Worm (Caenorhabditis elegans): ENCODE results near the gene pigq-1.

The pigq-1 gene

DNA sequence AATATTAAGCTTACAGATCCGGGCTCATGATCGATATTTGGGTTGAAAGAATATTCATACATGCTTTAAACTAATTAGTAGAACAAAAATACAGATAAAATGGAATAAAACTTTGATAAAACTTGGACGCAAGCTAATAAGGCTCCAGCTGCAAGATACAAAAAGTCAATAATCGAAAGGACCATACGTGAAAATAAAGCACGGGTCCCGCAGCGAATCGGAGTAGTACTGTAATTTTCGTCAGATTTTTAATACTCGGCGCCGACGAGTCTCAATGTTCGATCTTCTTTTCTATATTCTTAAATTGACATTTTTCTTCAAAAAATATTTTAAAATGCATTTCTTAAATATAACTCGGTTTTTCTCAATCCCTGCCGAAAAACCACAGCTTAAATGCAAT, 22.4 kb downstream of the pigq-1 start, which contains the start of gene spo-11:
Gene spo-11 (minus strand): TSS at position 189 of the 400 bp plus-strand sequence.
- TF ChIP-seq ceh-28 (tag; optimal IDR thresholded peaks at IDR 0.05) (no peak), fkh-2 (tag; optimal IDR thresholded peaks at IDR 0.05) (no peak), eor-1 (tag; optimal IDR thresholded peaks at IDR 0.05) (no peak), ceh-16 (tag; optimal IDR thresholded peaks at IDR 0.05) (no peak), unc-39 (tag; optimal IDR thresholded peaks at IDR 0.05) (no peak), nhr-43 (tag; optimal IDR thresholded peaks at IDR 0.05; ENCODE audit: poor library complexity, severe bottlenecking) (no peak), ZK546.5 (tag; optimal IDR thresholded peaks at IDR 0.05) (no peak), egl-5 (tag; optimal IDR thresholded peaks at IDR 0.05) (no peak)

DNA sequence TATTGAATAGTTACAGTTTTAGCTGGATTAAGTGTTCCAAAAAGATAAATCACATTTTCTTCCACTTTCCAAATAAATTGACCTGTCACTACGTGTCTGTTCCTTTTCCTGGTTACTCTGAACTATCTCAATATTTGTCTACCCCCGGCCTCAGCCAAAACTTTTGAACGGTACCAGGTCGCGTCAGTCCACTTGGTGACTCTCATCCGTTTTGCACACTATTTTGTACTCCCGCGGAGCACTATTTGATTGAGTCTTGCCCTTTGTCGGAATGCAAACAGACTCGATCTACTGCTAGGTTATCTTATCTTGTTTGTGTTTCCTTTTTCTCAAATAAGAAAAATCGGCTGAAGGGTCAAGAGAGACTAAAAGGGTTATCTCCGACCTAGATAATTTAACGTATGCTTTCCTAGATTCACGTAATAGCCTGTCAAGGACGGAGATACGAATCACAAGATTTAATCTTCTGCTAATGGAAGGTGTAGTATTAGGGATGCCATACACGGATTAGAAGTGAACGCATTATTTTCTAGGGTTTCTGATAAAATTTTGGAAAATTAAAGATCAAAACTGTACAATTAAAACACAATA, 27.0 kb downstream of the pigq-1 start:
- TF ChIP-seq fkh-2 (tag; optimal IDR thresholded peaks at IDR 0.05) (no peak), elt-3 (tag; optimal IDR thresholded peaks at IDR 0.05) (peak in 1 of 3 experiments; percentile 29), zag-1 (tag; optimal IDR thresholded peaks at IDR 0.05) (no peak), ztf-4 (tag; optimal IDR thresholded peaks at IDR 0.05) (no peak), nhr-76 (tag; optimal IDR thresholded peaks at IDR 0.05) (no peak), lsy-12 (tag; optimal IDR thresholded peaks at IDR 0.05) (no peak), snpc-4 (tag; optimal IDR thresholded peaks at IDR 0.05) (no peak), lin-15B (tag; optimal IDR thresholded peaks at IDR 0.05) (no peak), nhr-28 (tag; optimal IDR thresholded peaks at IDR 0.05) (no peak), ama-1 (optimal IDR thresholded peaks at IDR 0.05) (peak; percentile 36), skn-1 (tag; optimal IDR thresholded peaks at IDR 0.05) (no peak), ceh-9 (tag; optimal IDR thresholded peaks at IDR 0.05) (no peak), tbx-2 (tag; optimal IDR thresholded peaks at IDR 0.05) (no peak), mml-1 (tag; optimal IDR thresholded peaks at IDR 0.05) (no peak), ceh-16 (tag; optimal IDR thresholded peaks at IDR 0.05) (no peak), sea-2 (GFP tag; optimal IDR thresholded peaks at IDR 0.05) (no peak), pqm-1 (tag; optimal IDR thresholded peaks at IDR 0.05) (no peak), nhr-43 (tag; optimal IDR thresholded peaks at IDR 0.05; ENCODE audit: poor library complexity, severe bottlenecking) (no peak), fkh-10 (GFP tag; optimal IDR thresholded peaks at IDR 0.05) (no peak), fos-1 (tag; optimal IDR thresholded peaks at IDR 0.05) (no peak), R02D3.7 (tag; optimal IDR thresholded peaks at IDR 0.05) (no peak), ztf-11 (tag; optimal IDR thresholded peaks at IDR 0.05) (no peak), nhr-11 (tag; optimal IDR thresholded peaks at IDR 0.05) (no peak), hmg-11 (tag; optimal IDR thresholded peaks at IDR 0.05) (no peak), eor-1 (tag; optimal IDR thresholded peaks at IDR 0.05) (no peak), jun-1 (tag; optimal IDR thresholded peaks at IDR 0.05) (no peak), elt-1 (tag; optimal IDR thresholded peaks at IDR 0.05) (peak; percentile 92), lin-39 (tag; optimal IDR thresholded peaks at IDR 0.05) (no peak), elt-2 (tag; optimal IDR thresholded peaks at IDR 0.05) (no peak), nhr-23 (tag; optimal IDR thresholded peaks at IDR 0.05) (peak; percentile 82), nhr-25 (tag; optimal IDR thresholded peaks at IDR 0.05) (peak; percentile 58), ceh-28 (tag; optimal IDR thresholded peaks at IDR 0.05) (no peak), nhr-67 (tag; optimal IDR thresholded peaks at IDR 0.05) (no peak), ceh-82 (tag; optimal IDR thresholded peaks at IDR 0.05) (no peak), mdl-1 (tag; optimal IDR thresholded peaks at IDR 0.05) (no peak), nhr-237 (tag; optimal IDR thresholded peaks at IDR 0.05) (no peak), egl-27 (tag; optimal IDR thresholded peaks at IDR 0.05) (no peak), egl-5 (tag; optimal IDR thresholded peaks at IDR 0.05) (no peak), nfya-1 (tag; optimal IDR thresholded peaks at IDR 0.05; ENCODE audit: insufficient read depth) (peak; percentile 5), aly-2 (tag; optimal IDR thresholded peaks at IDR 0.05) (no peak), pha-4 (tag; optimal IDR thresholded peaks at IDR 0.05) (peak; percentile 76), daf-12 (tag; optimal IDR thresholded peaks at IDR 0.05) (no peak), unc-62 (GFP tag; optimal IDR thresholded peaks at IDR 0.05) (no peak), nhr-77 (tag; optimal IDR thresholded peaks at IDR 0.05) (no peak), unc-39 (tag; optimal IDR thresholded peaks at IDR 0.05) (no peak), ZK546.5 (tag; optimal IDR thresholded peaks at IDR 0.05) (no peak), nhr-12 (tag; optimal IDR thresholded peaks at IDR 0.05) (no peak)
